Fruit fly (Drosophila melanogaster) whole organism, embryonic: ENCODE measurements around the gene Send1.

Experiments
- Atf3 ChIP-seq: fragments of 200-800 bp; sonication (Bioruptor generic); optimal IDR thresholded peaks from 3 replicates; lab custom pipeline; 2016; ENCODE audit warnings: missing biosample characterization, missing genetic modification characterization
- Atf6 ChIP-seq: fragments of 200-800 bp; sonication (Bioruptor generic); IDR thresholded peaks from 2 replicates; pipeline ENCODE4 v1.3.6; 2022; ENCODE audit warnings: missing biosample characterization, missing genetic modification characterization
- B-H2 ChIP-seq: fragments of 200-800 bp; sonication (Bioruptor generic); optimal IDR thresholded peaks from 2 replicates; lab custom pipeline; 2018; ENCODE audit warnings: missing biosample characterization, mild to moderate bottlenecking, missing genetic modification characterization
- CG10321 ChIP-seq: fragments of 200-800 bp; sonication (Bioruptor generic); IDR thresholded peaks from 2 replicates; pipeline ENCODE4 v1.3.6; 2022; ENCODE audit warnings: missing biosample characterization, missing genetic modification characterization
- CG11085 ChIP-seq: fragments of 200-800 bp; sonication (Bioruptor generic); IDR thresholded peaks from 2 replicates; pipeline ENCODE4 v1.3.6; 2022; ENCODE audit warnings: missing biosample characterization, missing genetic modification characterization
- CG12071 ChIP-seq: fragments of 200-800 bp; sonication (Bioruptor generic); optimal IDR thresholded peaks from 3 replicates; lab custom pipeline; 2018; ENCODE audit warnings: missing biosample characterization, mild to moderate bottlenecking, missing genetic modification characterization
- CG12659 ChIP-seq: fragments of 200-800 bp; sonication (Bioruptor generic); optimal IDR thresholded peaks from 3 replicates; lab custom pipeline; 2017; ENCODE audit warnings: mild to moderate bottlenecking, missing biosample characterization, missing genetic modification reagents, missing genetic modification characterization
- CG14710 ChIP-seq: fragments of 200-800 bp; sonication (Bioruptor generic); optimal IDR thresholded peaks from 3 replicates; lab custom pipeline; 2019; ENCODE audit warnings: missing biosample characterization, mild to moderate bottlenecking, missing genetic modification characterization, moderate library complexity
- CG16813 ChIP-seq: fragments of 200-800 bp; sonication (Bioruptor generic); IDR thresholded peaks from 3 replicates; pipeline ENCODE4 v1.3.6; 2022; ENCODE audit warnings: missing biosample characterization, missing genetic modification characterization; ENCODE audit not compliant: partially characterized antibody
- CG18011 ChIP-seq: fragments of 200-800 bp; sonication (Bioruptor generic); optimal IDR thresholded peaks from 2 replicates; lab custom pipeline; 2017; ENCODE audit warnings: missing biosample characterization, missing genetic modification characterization, mild to moderate bottlenecking, moderate library complexity, missing genotype
- CG2120 ChIP-seq: fragments of 200-800 bp; sonication (Bioruptor generic); optimal IDR thresholded peaks from 3 replicates; lab custom pipeline; 2016; ENCODE audit warnings: missing biosample characterization, missing genetic modification characterization
- CG2712 ChIP-seq: fragments of 200-800 bp; optimal IDR thresholded peaks from 3 replicates; lab custom pipeline; 2019; ENCODE audit warnings: missing biosample characterization, mild to moderate bottlenecking, missing genetic modification characterization, moderate library complexity
- CG34376 ChIP-seq: fragments of 200-800 bp; sonication (Bioruptor generic); optimal IDR thresholded peaks from 2 replicates; lab custom pipeline; 2018; ENCODE audit warnings: missing biosample characterization, mild to moderate bottlenecking, missing genetic modification characterization
- CG3847 ChIP-seq: fragments of 200-800 bp; sonication (Bioruptor generic); IDR thresholded peaks from 2 replicates; pipeline ENCODE4 v1.3.6; 2022; ENCODE audit warnings: missing biosample characterization, missing genetic modification characterization
- CG4360 ChIP-seq: fragments of 200-800 bp; sonication (Bioruptor generic); IDR thresholded peaks from 2 replicates; pipeline ENCODE4 v1.3.6; 2022; ENCODE audit warnings: missing biosample characterization, missing genetic modification characterization
- CG6683 ChIP-seq: fragments of 200-800 bp; sonication (Bioruptor generic); optimal IDR thresholded peaks from 2 replicates; lab custom pipeline; 2017; ENCODE audit warnings: missing biosample characterization, mild to moderate bottlenecking, missing genetic modification characterization, missing genetic modification reagents
- CG6791 ChIP-seq: fragments of 200-800 bp; sonication (Bioruptor generic); IDR thresholded peaks from 3 replicates; pipeline ENCODE4 v1.3.6; 2022; ENCODE audit warnings: missing biosample characterization, missing genetic modification characterization; ENCODE audit not compliant: partially characterized antibody
- CG8089 ChIP-seq: fragments of 200-800 bp; sonication (Bioruptor generic); optimal IDR thresholded peaks from 3 replicates; lab custom pipeline; 2016; ENCODE audit warnings: missing biosample characterization, missing genetic modification characterization
- CG8478 ChIP-seq: fragments of >200 bp; optimal IDR thresholded peaks from 2 replicates; lab custom pipeline; 2018
- CG9876 ChIP-seq: fragments of 200-800 bp; sonication (Bioruptor generic); optimal IDR thresholded peaks from 2 replicates; lab custom pipeline; 2016; ENCODE audit warnings: missing biosample characterization, missing genetic modification characterization
- CoRest ChIP-seq: fragments of 200-800 bp; sonication (Bioruptor generic); optimal IDR thresholded peaks from 3 replicates; lab custom pipeline; 2018; ENCODE audit warnings: missing biosample characterization, mild to moderate bottlenecking, missing genetic modification characterization, moderate library complexity
- Dref ChIP-seq: fragments of 200-800 bp; sonication (Bioruptor generic); IDR thresholded peaks from 2 replicates; pipeline ENCODE4 v1.3.6; 2022; ENCODE audit warnings: missing biosample characterization, missing genetic modification characterization
- Drgx ChIP-seq: fragments of 200-800 bp; sonication (Bioruptor generic); IDR thresholded peaks from 2 replicates; pipeline ENCODE4 v1.3.6; 2022; ENCODE audit warnings: missing biosample characterization, missing genetic modification characterization
- Gsc ChIP-seq: fragments of 200-800 bp; sonication (Bioruptor generic); IDR thresholded peaks from 2 replicates; pipeline ENCODE4 v1.3.6; 2022; ENCODE audit warnings: missing biosample characterization, missing genetic modification characterization
- Hr78 ChIP-seq, 2 experiments: fragments of 200-800 bp in 1 of 2; fragments of >200 bp in 1 of 2; sonication (Bioruptor generic) in 1 of 2; optimal IDR thresholded peaks; 2 replicates each; lab custom pipeline; 2017 to 2019; ENCODE audit warnings: missing biosample characterization in 2 of 2, missing genetic modification characterization in 2 of 2, mild to moderate bottlenecking in 1 of 2, moderate library complexity in 1 of 2
- Lhr ChIP-seq: fragments of 200-800 bp; sonication (Bioruptor generic); optimal IDR thresholded peaks from 3 replicates; lab custom pipeline; 2017; ENCODE audit warnings: mild to moderate bottlenecking, missing biosample characterization, missing genetic modification reagents, missing genetic modification characterization
- Med ChIP-seq: fragments of 200-800 bp; sonication (Bioruptor generic); peaks from one replicate; lab custom pipeline; 2016; ENCODE audit warnings: missing biosample characterization, missing genetic modification characterization, mild to moderate bottlenecking, inconsistent platforms, moderate library complexity
- Oli ChIP-seq: fragments of 200-800 bp; sonication (Bioruptor generic); optimal IDR thresholded peaks from 2 replicates; lab custom pipeline; 2018; ENCODE audit warnings: missing biosample characterization, mild to moderate bottlenecking, missing genetic modification characterization, moderate library complexity
- Rfx ChIP-seq: fragments of 200-800 bp; sonication (Bioruptor generic); IDR thresholded peaks from 2 replicates; pipeline ENCODE4 v1.3.6; 2022; ENCODE audit warnings: missing biosample characterization, missing genetic modification characterization
- Sry-δ ChIP-seq: fragments of 200-800 bp; sonication (Bioruptor generic); optimal IDR thresholded peaks from 2 replicates; lab custom pipeline; 2016; ENCODE audit warnings: missing biosample characterization, missing genetic modification characterization
- Trl ChIP-seq, 3 experiments: fragments of >200 bp in 2 of 3; fragments of 200-800 bp in 1 of 3; sonication (Bioruptor generic) in 1 of 3; optimal IDR thresholded peaks; 2 replicates in 1 of 3; 3 replicates in 2 of 3; lab custom pipeline; 2016 to 2017; ENCODE audit warnings: missing biosample characterization in 1 of 3, missing genetic modification characterization in 1 of 3
- Vsx1 ChIP-seq: fragments of 200-800 bp; sonication (Bioruptor generic); optimal IDR thresholded peaks from 2 replicates; lab custom pipeline; 2017; ENCODE audit warnings: missing biosample characterization, mild to moderate bottlenecking, missing genetic modification characterization, missing genetic modification reagents
- Xrp1 ChIP-seq: fragments of 200-800 bp; sonication (Bioruptor generic); IDR thresholded peaks from 2 replicates; pipeline ENCODE4 v1.3.6; 2022; ENCODE audit warnings: missing biosample characterization, missing genetic modification characterization
- croc ChIP-seq: fragments of 200-800 bp; sonication (Bioruptor generic); conservative IDR thresholded peaks from 3 replicates; pipeline ENCODE4 v1.3.6; 2022; ENCODE audit warnings: missing biosample characterization, missing genetic modification characterization
- fd102C ChIP-seq: fragments of 200-800 bp; sonication (Bioruptor generic); optimal IDR thresholded peaks from 2 replicates; lab custom pipeline; 2018; ENCODE audit warnings: missing biosample characterization, mild to moderate bottlenecking, missing genetic modification characterization, moderate library complexity
- gfzf ChIP-seq: fragments of 200-800 bp; sonication (Bioruptor generic); optimal IDR thresholded peaks from 2 replicates; lab custom pipeline; 2016; ENCODE audit warnings: missing biosample characterization, mild to moderate bottlenecking, missing genetic modification characterization, moderate library complexity
- her ChIP-seq: fragments of 200-800 bp; sonication (Bioruptor generic); optimal IDR thresholded peaks from 2 replicates; lab custom pipeline; 2016; ENCODE audit warnings: missing biosample characterization, missing genetic modification characterization
- knrl ChIP-seq: fragments of 200-800 bp; sonication (Bioruptor generic); IDR thresholded peaks from 3 replicates; pipeline ENCODE4 v1.3.6; 2022; ENCODE audit warnings: missing biosample characterization, missing genetic modification characterization; ENCODE audit not compliant: partially characterized antibody
- maf-S ChIP-seq: fragments of 200-800 bp; sonication (Bioruptor generic); optimal IDR thresholded peaks from 2 replicates; lab custom pipeline; 2016; ENCODE audit warnings: missing biosample characterization, missing genetic modification characterization
- nmo ChIP-seq: fragments of 200-800 bp; sonication (Bioruptor generic); optimal IDR thresholded peaks from 2 replicates; lab custom pipeline; 2018; ENCODE audit warnings: missing biosample characterization, mild to moderate bottlenecking, missing genetic modification characterization, moderate library complexity
- onecut ChIP-seq: fragments of 200-800 bp; sonication (Bioruptor generic); IDR thresholded peaks from 2 replicates; pipeline ENCODE4 v1.3.6; 2022; ENCODE audit warnings: missing biosample characterization, missing genetic modification characterization
- pzg ChIP-seq: fragments of 200-800 bp; sonication (Bioruptor generic); optimal IDR thresholded peaks from 3 replicates; lab custom pipeline; 2018; ENCODE audit warnings: missing biosample characterization, mild to moderate bottlenecking, missing genetic modification characterization, moderate library complexity
- slbo ChIP-seq: fragments of 200-800 bp; sonication (Bioruptor generic); IDR thresholded peaks from 2 replicates; pipeline ENCODE4 v1.3.6; 2022; ENCODE audit warnings: missing biosample characterization, missing genetic modification characterization
- sob ChIP-seq: fragments of 200-800 bp; sonication (Bioruptor generic); IDR thresholded peaks from 2 replicates; pipeline ENCODE4 v1.3.6; 2022; ENCODE audit warnings: missing biosample characterization, missing genetic modification characterization
- tio ChIP-seq: fragments of 200-800 bp; sonication (Bioruptor generic); optimal IDR thresholded peaks from 2 replicates; lab custom pipeline; 2017; ENCODE audit warnings: missing biosample characterization, missing genetic modification characterization, inconsistent platforms
- unc-4 ChIP-seq: fragments of 200-800 bp; sonication (Bioruptor generic); IDR thresholded peaks from 2 replicates; pipeline ENCODE4 v1.3.6; 2022; ENCODE audit warnings: missing biosample characterization, missing genetic modification characterization; ENCODE audit not compliant: partially characterized antibody
- wdn ChIP-seq: fragments of 200-800 bp; sonication (Bioruptor generic); IDR thresholded peaks from 2 replicates; pipeline ENCODE4 v1.3.6; 2022; ENCODE audit warnings: missing biosample characterization, missing genetic modification characterization
- zen ChIP-seq: fragments of 200-800 bp; sonication (Bioruptor generic); optimal IDR thresholded peaks from 3 replicates; lab custom pipeline; 2018; ENCODE audit warnings: missing biosample characterization, mild to moderate bottlenecking, missing genetic modification characterization, moderate library complexity

Send1 gene

dm6 chr2L:2217067-2217684 lies 37.7 kb downstream of the Send1 start, which contains the start of the genes CG15386, CG42371 and mio (continued):
- TF ChIP-seq CG18011 (GFP tag; lab: Kevin White, UChicago) (no peak), CG2712 (peak; percentile 2), CG6791 (GFP tag; lab: Robert Waterston, UW) (peak; percentile 65; the same call in 2 of the 3 replicates), Rfx (GFP tag; lab: Robert Waterston, UW) (peak; percentile 11; the same call in 1 of the 2 replicates), maf-S (GFP tag; lab: Kevin White, UChicago) (no peak), CG11085 (GFP tag; lab: Robert Waterston, UW) (no peak), her (GFP tag; lab: Kevin White, UChicago) (peak; percentile 11), wdn (GFP tag; lab: Robert Waterston, UW) (0 out of 2 replicates have a peak, but pooled peaks have one; percentile 19), Lhr (no peak), CG12659 (GFP tag; lab: Kevin White, UChicago) (peak; percentile 52), Atf3 (GFP tag; lab: Kevin White, UChicago) (no peak), gfzf (GFP tag; lab: Kevin White, UChicago) (peak; percentile 41), Med (GFP tag; lab: Kevin White, UChicago) (peak; percentile 85), croc (GFP tag; lab: Robert Waterston, UW) (no peak), Drgx (no peak), CG3847 (GFP tag; lab: Robert Waterston, UW) (peak; percentile 35; the same call in 1 of the 2 replicates), CG6683 (GFP tag; lab: Kevin White, UChicago) (no peak), Dref (GFP tag; lab: Robert Waterston, UW) (peak; percentile 81), CG12071 (GFP tag; lab: Kevin White, UChicago) (no peak), Atf6 (GFP tag; lab: Robert Waterston, UW) (0 out of 2 replicates have a peak, but pooled peaks have one; percentile 19), CG8478 (lab: Kevin White, UChicago) (no peak), slbo (peak; percentile 19; the same call in 1 of the 2 replicates), sob (GFP tag; lab: Robert Waterston, UW) (peak; percentile 39; the same call in 1 of the 2 replicates), Sry-δ (peak; percentile 55), CG4360 (GFP tag; lab: Robert Waterston, UW) (0 out of 2 replicates have a peak, but pooled peaks have one; percentile 12), tio (no peak), zen (tag; lab: Kevin White, UChicago) (peak; percentile 44), Vsx1 (GFP tag; lab: Kevin White, UChicago) (no peak), Oli (tag; lab: Kevin White, UChicago) (no peak), Trl (optimal IDR thresholded peaks at IDR 0.05; lab: Kevin White, UChicago) (no peak), Trl (GFP tag; optimal IDR thresholded peaks at IDR 0.05; lab: Kevin White, UChicago) (peak; percentile 41), nmo (peak; percentile 26), pzg (GFP tag; lab: Kevin White, UChicago) (peak; percentile 71), CG34376 (GFP tag; lab: Kevin White, UChicago) (peak; percentile 68), knrl (GFP tag; lab: Robert Waterston, UW) (no peak), onecut (GFP tag; lab: Robert Waterston, UW) (peak; percentile 44; the same call in 1 of the 2 replicates), CG16813 (GFP tag; lab: Robert Waterston, UW) (peak; percentile 57; the same call in 1 of the 3 replicates), CG10321 (GFP tag; lab: Robert Waterston, UW) (no peak), Hr78 (GFP tag; optimal IDR thresholded peaks at IDR 0.05; lab: Kevin White, UChicago) (no peak), fd102C (no peak), CG14710 (tag; lab: Kevin White, UChicago) (peak; percentile 81), CG2120 (GFP tag; lab: Kevin White, UChicago) (peak; percentile 54), Gsc (no peak), CG8089 (GFP tag; lab: Kevin White, UChicago) (no peak), unc-4 (GFP tag; lab: Robert Waterston, UW) (peak; percentile 53), CoRest (tag; lab: Kevin White, UChicago) (peak; percentile 9), B-H2 (peak; percentile 50), Xrp1 (peak; percentile 44), CG9876 (GFP tag; lab: Kevin White, UChicago) (no peak)
